Worm (Caenorhabditis elegans) whole organism, L1 larva: Measurements from ENCODE around the gene inx-2.

Experiments
- F16B12.6 ChIP-seq: fragments of 150-350 bp; optimal IDR thresholded peaks from 2 replicates; lab custom pipeline; 2014; ENCODE audit warnings: missing biosample characterization, missing genetic modification characterization
- blmp-1 ChIP-seq: fragments of 150-350 bp; optimal IDR thresholded peaks from 2 replicates; lab custom pipeline; 2014; ENCODE audit warnings: missing biosample characterization, missing genetic modification characterization
- ceh-8 ChIP-seq: fragments of 200-800 bp; sonication (Bioruptor generic); optimal IDR thresholded peaks from 2 replicates; lab custom pipeline; 2018; ENCODE audit warnings: mild to moderate bottlenecking, missing genetic modification characterization, moderate library complexity, missing compliant biosample characterization
- ceh-88 ChIP-seq: fragments of 200-800 bp; sonication (Bioruptor generic); IDR thresholded peaks from 2 replicates; pipeline ENCODE4 v1.3.6; 2022; ENCODE audit warnings: missing genetic modification characterization, missing compliant biosample characterization
- ces-1 ChIP-seq: fragments of 150-350 bp; optimal IDR thresholded peaks from 2 replicates; lab custom pipeline; 2014; ENCODE audit warnings: missing biosample characterization, missing genetic modification reagents, missing genetic modification characterization
- dsc-1 ChIP-seq: sonication (generic microtip); optimal IDR thresholded peaks from 2 replicates; lab custom pipeline; 2016; ENCODE audit warnings: mild to moderate bottlenecking, missing genetic modification characterization, missing compliant biosample characterization
- efl-1 ChIP-seq, 4 experiments: fragments of 150-350 bp; optimal IDR thresholded peaks in 3 of 4; peaks in 1 of 4; 1 replicate in 1 of 4; 2 replicates in 3 of 4; lab custom pipeline; 2014; ENCODE audit warnings: missing biosample characterization in 2 of 4, missing genetic modification characterization in 2 of 4, missing genetic modification reagents in 2 of 4
- egl-13 ChIP-seq: sonication (generic microtip); optimal IDR thresholded peaks from 2 replicates; lab custom pipeline; 2016; ENCODE audit warnings: missing genotype, missing genetic modification reagents, missing genetic modification characterization, missing compliant biosample characterization
- ets-5 ChIP-seq: fragments of 200-800 bp; sonication (Bioruptor generic); IDR thresholded peaks from 2 replicates; pipeline ENCODE4 v1.3.6; 2022; ENCODE audit warnings: missing genetic modification characterization, missing compliant biosample characterization
- fkh-4 ChIP-seq: sonication (generic microtip); optimal IDR thresholded peaks from 2 replicates; lab custom pipeline; 2016; ENCODE audit warnings: missing compliant biosample characterization, missing genetic modification characterization, borderline replicate concordance
- grh-1 ChIP-seq: fragments of 200-800 bp; sonication (Bioruptor generic); IDR thresholded peaks from 2 replicates; pipeline ENCODE4 v1.3.6; 2022; ENCODE audit warnings: missing genetic modification reagents, missing genetic modification characterization, missing compliant biosample characterization
- hlh-4 ChIP-seq: sonication (generic microtip); optimal IDR thresholded peaks from 2 replicates; lab custom pipeline; 2016; ENCODE audit warnings: mild to moderate bottlenecking, missing genetic modification characterization, missing compliant biosample characterization
- isw-1 ChIP-seq: fragments of 200-800 bp; sonication (Bioruptor generic); IDR thresholded peaks from 2 replicates; pipeline ENCODE4 v1.3.6; 2022; ENCODE audit warnings: missing genetic modification characterization, missing compliant biosample characterization
- jun-1 ChIP-seq: fragments of 150-350 bp; optimal IDR thresholded peaks from 2 replicates; lab custom pipeline; 2014; ENCODE audit warnings: missing biosample characterization, missing genetic modification reagents, missing genetic modification characterization
- lin-13 ChIP-seq: fragments of 150-350 bp; optimal IDR thresholded peaks from 2 replicates; lab custom pipeline; 2014; ENCODE audit warnings: missing biosample characterization, missing genetic modification reagents, missing genetic modification characterization
- lin-14 ChIP-seq: fragments of 200-800 bp; sonication (Bioruptor generic); optimal IDR thresholded peaks from 2 replicates; lab custom pipeline; 2018; ENCODE audit warnings: mild to moderate bottlenecking, missing genetic modification characterization, moderate library complexity, missing compliant biosample characterization
- lin-15B ChIP-seq: fragments of 150-350 bp; sonication (generic microtip); optimal IDR thresholded peaks from 3 replicates; lab custom pipeline; 2014; ENCODE audit warnings: missing biosample characterization, missing genetic modification characterization
- lir-3 ChIP-seq: sonication (generic microtip); optimal IDR thresholded peaks from 2 replicates; lab custom pipeline; 2016; ENCODE audit warnings: mild to moderate bottlenecking, missing genetic modification characterization, moderate library complexity, missing compliant biosample characterization; ENCODE audit not compliant: poor library complexity
- lsy-2 ChIP-seq, 2 experiments: fragments of 150-350 bp; optimal IDR thresholded peaks; 2 replicates each; lab custom pipeline; 2014; ENCODE audit warnings: missing biosample characterization in 2 of 2, missing genetic modification characterization in 2 of 2
- mdl-1 ChIP-seq, 2 experiments: fragments of 150-350 bp; optimal IDR thresholded peaks; 2 replicates each; lab custom pipeline; 2014 to 2017; ENCODE audit warnings: missing biosample characterization in 2 of 2, missing genetic modification characterization in 2 of 2, inconsistent platforms in 1 of 2
- mef-2 ChIP-seq: fragments of 150-350 bp; optimal IDR thresholded peaks from 2 replicates; lab custom pipeline; 2014; ENCODE audit warnings: missing biosample characterization, missing genetic modification characterization
- nhr-12 ChIP-seq: sonication (generic microtip); optimal IDR thresholded peaks from 2 replicates; lab custom pipeline; 2017; ENCODE audit warnings: missing biosample characterization, missing genetic modification characterization
- nhr-237 ChIP-seq: fragments of 150-350 bp; optimal IDR thresholded peaks from 2 replicates; lab custom pipeline; 2014; ENCODE audit warnings: missing biosample characterization, missing genetic modification characterization
- nhr-71 ChIP-seq: sonication (generic microtip); optimal IDR thresholded peaks from 2 replicates; lab custom pipeline; 2016; ENCODE audit warnings: mild to moderate bottlenecking, missing genetic modification characterization, moderate library complexity, missing compliant biosample characterization
- nhr-84 ChIP-seq: sonication (generic microtip); optimal IDR thresholded peaks from 2 replicates; lab custom pipeline; 2017; ENCODE audit warnings: missing biosample characterization, missing genetic modification characterization
- pag-3 ChIP-seq: sonication (generic microtip); optimal IDR thresholded peaks from 2 replicates; lab custom pipeline; 2017; ENCODE audit warnings: missing genetic modification characterization, mild to moderate bottlenecking, missing compliant biosample characterization, antibody characterized with exemption, borderline replicate concordance; ENCODE audit not compliant: insufficient read depth
- rnt-1 ChIP-seq: sonication (generic microtip); optimal IDR thresholded peaks from 2 replicates; lab custom pipeline; 2016; ENCODE audit warnings: mild to moderate bottlenecking, missing genetic modification characterization, moderate library complexity, missing compliant biosample characterization
- skn-1 ChIP-seq: fragments of 150-350 bp; optimal IDR thresholded peaks from 2 replicates; lab custom pipeline; 2014; ENCODE audit warnings: missing biosample characterization, missing genetic modification characterization
- snu-23 ChIP-seq: sonication (generic microtip); optimal IDR thresholded peaks from 2 replicates; lab custom pipeline; 2016; ENCODE audit warnings: missing genetic modification characterization, missing compliant biosample characterization
- sptf-1 ChIP-seq: fragments of 150-350 bp; optimal IDR thresholded peaks from 2 replicates; lab custom pipeline; 2014; ENCODE audit warnings: missing biosample characterization, missing genetic modification characterization
- unc-130 ChIP-seq: fragments of 150-350 bp; optimal IDR thresholded peaks from 2 replicates; lab custom pipeline; 2017; ENCODE audit warnings: missing biosample characterization, missing genetic modification characterization, inconsistent platforms
- unc-86 ChIP-seq: sonication (generic microtip); optimal IDR thresholded peaks from 2 replicates; lab custom pipeline; 2016; ENCODE audit warnings: missing genetic modification characterization, missing compliant biosample characterization
- unc-98 ChIP-seq: fragments of 200-800 bp; sonication (Bioruptor generic); IDR thresholded peaks from 2 replicates; pipeline ENCODE4 v1.3.6; 2022; ENCODE audit warnings: missing genetic modification characterization, missing compliant biosample characterization
- xbp-1 ChIP-seq: sonication (generic microtip); optimal IDR thresholded peaks from 2 replicates; lab custom pipeline; 2016; ENCODE audit warnings: missing genetic modification characterization, missing compliant biosample characterization
- zip-4 ChIP-seq: fragments of 200-800 bp; sonication (Bioruptor generic); optimal IDR thresholded peaks from 2 replicates; lab custom pipeline; 2018; ENCODE audit warnings: mild to moderate bottlenecking, missing genetic modification characterization, moderate library complexity, missing compliant biosample characterization
- ztf-11 ChIP-seq, 2 experiments: sonication (generic microtip); optimal IDR thresholded peaks; 2 replicates each; lab custom pipeline; 2016 to 2017; ENCODE audit warnings: missing genetic modification characterization in 2 of 2, missing biosample characterization in 1 of 2, missing compliant biosample characterization in 1 of 2

Gene inx-2

ce11 chrX:11296683-11297365, at the start of gene inx-2:
Gene inx-2 (minus strand): TSS chrX:11296733.
- TF ChIP-seq ces-1 (GFP tag; lab: Kevin White, UChicago) (no peak), zip-4 (GFP tag; lab: Kevin White, UChicago) (no peak), egl-13 (tag; lab: Kevin White, UChicago) (no peak), efl-1 (optimal IDR thresholded peaks at IDR 0.05; lab: Kevin White, UChicago) (no peak), efl-1 (GFP tag; optimal IDR thresholded peaks at IDR 0.05 in 1 of 2; lab: Kevin White, UChicago) (no peak), skn-1 (tag; lab: Kevin White, UChicago) (no peak), ztf-11 (tag; optimal IDR thresholded peaks at IDR 0.05; lab: Kevin White, UChicago) (no peak), ets-5 (GFP tag; lab: Robert Waterston, UW) (no peak)

- TF ChIP-seq ceh-88 (GFP tag; lab: Robert Waterston, UW) (no peak), dsc-1 (tag; lab: Kevin White, UChicago) (no peak), ceh-8 (no peak), lin-15B (tag; lab: Kevin White, UChicago) (no peak), lsy-2 (tag; optimal IDR thresholded peaks at IDR 0.05; lab: Kevin White, UChicago) (no peak), isw-1 (no peak), egl-13 (tag; lab: Kevin White, UChicago) (no peak), lin-13 (GFP tag; lab: Kevin White, UChicago) (no peak), sptf-1 (no peak), nhr-12 (no peak), unc-86 (no peak), unc-98 (GFP tag; lab: Robert Waterston, UW) (no peak), pag-3 (no peak), fkh-4 (no peak)
Observed at ce11 chrX:11346155-11346554, 49.6 kb upstream of the inx-2 start, which contains the start of gene oct-2. Gene oct-2 (plus strand): TSS chrX:11346455.

- no peak for TF ChIP-seq F16B12.6 (tag; lab: Kevin White, UChicago)
- TF ChIP-seq lsy-2 (tag; optimal IDR thresholded peaks at IDR 0.05; lab: Kevin White, UChicago), result no peak
- no peak for TF ChIP-seq egl-13 (tag; lab: Kevin White, UChicago)
- TF ChIP-seq nhr-12, result no peak
- no peak for TF ChIP-seq jun-1 (tag; lab: Kevin White, UChicago)
- TF ChIP-seq nhr-71, result no peak
- TF ChIP-seq sptf-1, result no peak
- no peak for TF ChIP-seq dsc-1 (tag; lab: Kevin White, UChicago)
- no peak for TF ChIP-seq unc-98 (GFP tag; lab: Robert Waterston, UW)
- no peak for TF ChIP-seq xbp-1 (tag; lab: Kevin White, UChicago)
- TF ChIP-seq unc-86, result no peak
- no peak for TF ChIP-seq nhr-84 (tag; lab: Kevin White, UChicago)
- TF ChIP-seq lir-3, result no peak
- TF ChIP-seq lin-13 (GFP tag; lab: Kevin White, UChicago), result no peak
- TF ChIP-seq hlh-4 (tag; lab: Kevin White, UChicago), result no peak
- no peak for TF ChIP-seq ztf-11 (tag; optimal IDR thresholded peaks at IDR 0.05; lab: Kevin White, UChicago)
- TF ChIP-seq nhr-237 (tag; lab: Kevin White, UChicago), result no peak
- TF ChIP-seq mef-2, result no peak
- TF ChIP-seq grh-1 (GFP tag; lab: Robert Waterston, UW), result no peak
- TF ChIP-seq, all 84 proteins: peak for 0
Observed at ce11 chrX:11345471-11345870, 48.9 kb upstream of the inx-2 start.

- peak; percentile 43 for TF ChIP-seq nhr-71
- peak in 1 of 2 experiments; percentile 3 for TF ChIP-seq mdl-1 (tag; optimal IDR thresholded peaks at IDR 0.05; lab: Kevin White, UChicago)
- peak; percentile 69 for TF ChIP-seq lin-14 (GFP tag; lab: Kevin White, UChicago)
- peak; percentile 19 for TF ChIP-seq blmp-1 (tag; lab: Kevin White, UChicago)
- no peak for TF ChIP-seq efl-1 (optimal IDR thresholded peaks at IDR 0.05; lab: Kevin White, UChicago)
- no peak for TF ChIP-seq efl-1 (GFP tag; optimal IDR thresholded peaks at IDR 0.05 in 1 of 2; lab: Kevin White, UChicago)
- peak; percentile 45 for TF ChIP-seq unc-130 (tag; lab: Kevin White, UChicago)
- TF ChIP-seq rnt-1 (tag; lab: Kevin White, UChicago), result peak; percentile 47
- peak; percentile 9 for TF ChIP-seq snu-23 (GFP tag; lab: Kevin White, UChicago)
- no peak for TF ChIP-seq jun-1 (tag; lab: Kevin White, UChicago)
Observed at ce11 chrX:11344899-11345298, 48.4 kb upstream of the inx-2 start.
